Fruit fly (Drosophila melanogaster) S2 (cell line): ENCODE results near the gene Dip-B.

Experiments
- CG8478 ChIP-seq: fragments of >200 bp; optimal IDR thresholded peaks from 2 replicates; lab custom pipeline; 2018
- CTCF ChIP-seq, 2 experiments: fragments of >200 bp; optimal IDR thresholded peaks; 2 replicates each; lab custom pipeline; 2018

- no peak for TF ChIP-seq CTCF (optimal IDR thresholded peaks at IDR 0.05; lab: Kevin White, UChicago)
- TF ChIP-seq CG8478 (lab: Kevin White, UChicago) = no peak
These were observed 22.0 kb downstream of the Dip-B start for dm6 chr3R:13803892-13804710.
